Fruit fly (Drosophila melanogaster): ENCODE data around the gene CG16952.

DNA sequence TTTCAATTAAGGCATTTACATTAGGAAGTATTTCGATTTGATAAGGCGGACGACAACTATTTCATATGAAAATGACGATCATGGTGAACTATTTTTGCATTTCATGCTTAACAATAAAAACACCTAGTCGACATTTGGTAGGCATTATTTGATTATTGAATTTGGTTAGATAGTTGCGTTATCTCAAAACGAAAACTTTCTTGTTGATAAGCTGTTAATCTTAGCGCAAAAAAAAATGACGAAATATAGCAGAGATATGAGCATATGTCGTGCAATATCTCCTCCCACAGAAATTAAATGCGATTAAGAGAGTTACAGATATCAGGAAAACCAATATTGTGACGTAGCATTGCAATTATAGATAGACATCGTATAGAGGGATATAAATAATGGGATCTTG lies 18.8 kb downstream of the CG16952 start:
- TF ChIP-seq Hnf4 (GFP tag; optimal IDR thresholded peaks at IDR 0.05), result no peak
- TF ChIP-seq h (GFP tag; optimal IDR thresholded peaks at IDR 0.05), result no peak
- no peak for TF ChIP-seq rgr (GFP tag; optimal IDR thresholded peaks at IDR 0.05)
- no peak for TF ChIP-seq pan (optimal IDR thresholded peaks at IDR 0.05)
- TF ChIP-seq fru (GFP tag; optimal IDR thresholded peaks at IDR 0.05), result no peak
- no peak for TF ChIP-seq Mio (GFP tag; optimal IDR thresholded peaks at IDR 0.05)
- no peak for TF ChIP-seq ey (GFP tag; optimal IDR thresholded peaks at IDR 0.05)
